In the genomic region with DNA sequence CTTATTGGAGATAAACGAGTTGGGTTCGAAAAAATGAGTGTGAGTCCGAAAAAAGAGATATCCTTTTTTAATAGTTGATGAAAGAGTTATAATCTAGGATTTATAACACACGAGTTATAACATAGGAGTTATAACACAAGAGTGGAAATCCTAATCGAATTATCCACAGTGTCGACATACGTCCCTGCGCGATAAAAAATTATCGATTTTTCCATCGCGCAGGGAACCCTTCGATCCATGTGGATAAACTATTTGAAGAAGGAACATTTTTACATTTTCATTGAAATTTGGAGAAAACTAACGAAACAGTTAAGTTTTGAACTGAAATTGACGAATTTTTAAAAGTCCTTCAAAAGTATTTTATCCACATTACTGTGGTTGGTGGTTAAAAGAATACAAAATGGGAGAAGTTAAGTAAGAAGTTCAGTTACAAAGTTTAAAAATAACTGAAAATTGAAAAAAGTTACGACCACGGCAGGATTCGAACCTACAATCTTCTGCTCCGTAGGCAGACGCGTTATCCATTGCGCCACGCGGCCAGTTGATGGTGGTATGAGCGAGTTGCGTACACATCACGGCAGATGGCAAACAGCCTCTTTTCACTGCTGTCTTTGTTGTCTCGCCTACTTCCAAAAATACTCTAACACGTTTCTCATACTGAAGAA, we compare ENCODE assay signal across 4 worm cellular contexts.
TF ChIP-seq lines count a peak whose summit lies in the region.

No protein-coding gene starts in this region.

TF ChIP-seq in whole organism, L2 larva, 48 proteins besides CTCF, POLR2A, EP300 and RAD21 (continued from another document):
- TF ChIP-seq ceh-16 (tag; optimal IDR thresholded peaks at IDR 0.05; lab: Kevin White, UChicago) (peak; percentile 95), ztf-4 (tag; optimal IDR thresholded peaks at IDR 0.05; lab: Kevin White, UChicago) (peak; percentile 99), mab-5 (tag; optimal IDR thresholded peaks at IDR 0.05; lab: Kevin White, UChicago) (peak; percentile 99), nhr-23 (tag; optimal IDR thresholded peaks at IDR 0.05; lab: Kevin White, UChicago) (peak; percentile 20), nhr-12 (tag; optimal IDR thresholded peaks at IDR 0.05; lab: Kevin White, UChicago) (peak; percentile 66), nhr-129 (tag; optimal IDR thresholded peaks at IDR 0.05; lab: Kevin White, UChicago) (peak; percentile 100), sem-4 (tag; optimal IDR thresholded peaks at IDR 0.05; lab: Kevin White, UChicago) (peak; percentile 98), F13H6.1 (tag; optimal IDR thresholded peaks at IDR 0.05; lab: Kevin White, UChicago) (peak; percentile 99), alr-1 (tag; optimal IDR thresholded peaks at IDR 0.05; lab: Kevin White, UChicago) (no peak), blmp-1 (tag; optimal IDR thresholded peaks at IDR 0.05; lab: Kevin White, UChicago; ENCODE audit: insufficient read depth) (peak; percentile 72), lin-13 (GFP tag; optimal IDR thresholded peaks at IDR 0.05; lab: Kevin White, UChicago) (peak; percentile 98), ztf-11 (tag; optimal IDR thresholded peaks at IDR 0.05; lab: Kevin White, UChicago) (peak; percentile 83), C34F6.9 (tag; optimal IDR thresholded peaks at IDR 0.05; lab: Kevin White, UChicago) (peak; percentile 97), lin-39 (tag; optimal IDR thresholded peaks at IDR 0.05; lab: Kevin White, UChicago) (peak; percentile 98), unc-55 (GFP tag; optimal IDR thresholded peaks at IDR 0.05; lab: Kevin White, UChicago) (peak; percentile 99), dmd-4 (tag; optimal IDR thresholded peaks at IDR 0.05; lab: Kevin White, UChicago) (peak; percentile 80), nhr-6 (tag; optimal IDR thresholded peaks at IDR 0.05; lab: Kevin White, UChicago) (peak; percentile 100), R02D3.7 (tag; optimal IDR thresholded peaks at IDR 0.05; lab: Kevin White, UChicago) (peak; percentile 78), gmeb-1 (tag; optimal IDR thresholded peaks at IDR 0.05; lab: Kevin White, UChicago) (peak; percentile 94), ztf-1 (GFP tag; conservative IDR thresholded peaks at IDR 0.05; lab: Robert Waterston, UW) (peak; percentile 80; the same call in 1 of the 2 replicates), nhr-237 (tag; optimal IDR thresholded peaks at IDR 0.05; lab: Kevin White, UChicago) (peak; percentile 97), unc-39 (tag; optimal IDR thresholded peaks at IDR 0.05; lab: Kevin White, UChicago) (no peak), lsy-2 (tag; optimal IDR thresholded peaks at IDR 0.05; lab: Kevin White, UChicago) (peak; percentile 95 to 97), nhr-21 (tag; optimal IDR thresholded peaks at IDR 0.05; lab: Kevin White, UChicago) (peak; percentile 100), zag-1 (tag; optimal IDR thresholded peaks at IDR 0.05; lab: Kevin White, UChicago) (peak; percentile 99), Y55F3AM.14 (GFP tag; optimal IDR thresholded peaks at IDR 0.05; lab: Kevin White, UChicago) (peak; percentile 96), ama-1 (optimal IDR thresholded peaks at IDR 0.05; lab: Kevin White, UChicago) (peak; percentile 84), lin-11 (tag; optimal IDR thresholded peaks at IDR 0.05; lab: Kevin White, UChicago) (peak; percentile 86)

TF ChIP-seq in whole organism, L4 larva, 104 proteins besides CTCF, POLR2A, EP300 and RAD21 (continued from another document and continues in another):
- TF ChIP-seq Y48G9A.11 (GFP tag; IDR thresholded peaks at IDR 0.05; lab: Robert Waterston, UW) (peak; percentile 73), unc-130 (GFP tag; optimal IDR thresholded peaks at IDR 0.05; lab: Kevin White, UChicago) (no peak), lin-1 (GFP tag; IDR thresholded peaks at IDR 0.05; lab: Robert Waterston, UW) (peak; percentile 90), pha-4 (GFP tag; IDR thresholded peaks at IDR 0.05; lab: Robert Waterston, UW) (peak; percentile 94), pha-4 (tag; optimal IDR thresholded peaks at IDR 0.05; lab: Kevin White, UChicago) (peak; percentile 81), hif-1 (tag; optimal IDR thresholded peaks at IDR 0.05; lab: Kevin White, UChicago) (peak; percentile 73 to 92), ceh-32 (tag; optimal IDR thresholded peaks at IDR 0.05; lab: Kevin White, UChicago; ENCODE audit: poor library complexity) (peak; percentile 90), fkh-10 (GFP tag; optimal IDR thresholded peaks at IDR 0.05; lab: Kevin White, UChicago) (peak; percentile 97), nhr-48 (tag; optimal IDR thresholded peaks at IDR 0.05; lab: Kevin White, UChicago) (peak; percentile 97), madf-5 (GFP tag; IDR thresholded peaks at IDR 0.05; lab: Robert Waterston, UW) (peak; percentile 69 to 94; a peak in 3 of 4 replicates), ceh-20 (GFP tag; IDR thresholded peaks at IDR 0.05; lab: Robert Waterston, UW) (peak; percentile 95), zip-2 (tag; optimal IDR thresholded peaks at IDR 0.05; lab: Kevin White, UChicago) (peak; percentile 97), spr-1 (tag; optimal IDR thresholded peaks at IDR 0.05; lab: Kevin White, UChicago) (peak; percentile 97), ZK337.2 (GFP tag; IDR thresholded peaks at IDR 0.05; lab: Robert Waterston, UW) (peak; percentile 93), madf-9 (GFP tag; conservative IDR thresholded peaks at IDR 0.05; lab: Robert Waterston, UW) (peak; percentile 98), mep-1 (tag; optimal IDR thresholded peaks at IDR 0.05; lab: Kevin White, UChicago) (peak; percentile 100), skn-1 (tag; optimal IDR thresholded peaks at IDR 0.05; lab: Kevin White, UChicago) (no peak), nhr-41 (GFP tag; IDR thresholded peaks at IDR 0.05; lab: Robert Waterston, UW) (peak; percentile 43), egl-27 (tag; optimal IDR thresholded peaks at IDR 0.05; lab: Kevin White, UChicago) (peak; percentile 84), tra-1 (GFP tag; IDR thresholded peaks at IDR 0.05; lab: Robert Waterston, UW) (peak; percentile 95), T26A8.4 (GFP tag; IDR thresholded peaks at IDR 0.05; lab: Robert Waterston, UW) (peak; percentile 100), zag-1 (tag; optimal IDR thresholded peaks at IDR 0.05; lab: Kevin White, UChicago) (peak; percentile 96), daf-12 (tag; optimal IDR thresholded peaks at IDR 0.05; lab: Kevin White, UChicago) (peak; percentile 17), Y5F2A.4 (GFP tag; optimal IDR thresholded peaks at IDR 0.05; lab: Kevin White, UChicago) (peak; percentile 91), lir-3 (tag; optimal IDR thresholded peaks at IDR 0.05; lab: Kevin White, UChicago) (peak; percentile 93), aha-1 (tag; lab: Kevin White, UChicago) (peak; percentile 100), nhr-102 (tag; optimal IDR thresholded peaks at IDR 0.05; lab: Kevin White, UChicago) (peak; percentile 99), lim-7 (GFP tag; IDR thresholded peaks at IDR 0.05; lab: Robert Waterston, UW) (peak; percentile 94), saeg-2 (GFP tag; IDR thresholded peaks at IDR 0.05; lab: Robert Waterston, UW) (peak; percentile 89), ceh-82 (tag; optimal IDR thresholded peaks at IDR 0.05; lab: Kevin White, UChicago) (peak; percentile 98), Y105C5A.15 (GFP tag; IDR thresholded peaks at IDR 0.05; lab: Robert Waterston, UW) (peak; percentile 59; the same call in 1 of the 2 replicates), zfp-2 (tag; optimal IDR thresholded peaks at IDR 0.05; lab: Kevin White, UChicago) (peak; percentile 84), ztf-11 (tag; optimal IDR thresholded peaks at IDR 0.05; lab: Kevin White, UChicago) (peak; percentile 64)

TF ChIP-seq in whole organism, late embryonic, 69 proteins besides CTCF, POLR2A, EP300 and RAD21 (continued from another document and continues in another):
- TF ChIP-seq ceh-14 (tag; optimal IDR thresholded peaks at IDR 0.05; lab: Kevin White, UChicago): peak; percentile 63
- TF ChIP-seq npax-4 (tag; optimal IDR thresholded peaks at IDR 0.05; lab: Kevin White, UChicago): no peak
- TF ChIP-seq ceh-9 (tag; optimal IDR thresholded peaks at IDR 0.05; lab: Kevin White, UChicago): no peak
- TF ChIP-seq nhr-232 (tag; optimal IDR thresholded peaks at IDR 0.05; lab: Kevin White, UChicago): peak; percentile 2
- peak; percentile 64 for TF ChIP-seq hlh-6 (tag; optimal IDR thresholded peaks at IDR 0.05; lab: Kevin White, UChicago)
- TF ChIP-seq ceh-2 (tag; optimal IDR thresholded peaks at IDR 0.05; lab: Kevin White, UChicago): peak; percentile 57
- TF ChIP-seq pha-2 (tag; optimal IDR thresholded peaks at IDR 0.05; lab: Kevin White, UChicago): no peak
- no peak for TF ChIP-seq zip-5 (tag; optimal IDR thresholded peaks at IDR 0.05; lab: Kevin White, UChicago)
- TF ChIP-seq che-1 (tag; optimal IDR thresholded peaks at IDR 0.05; lab: Kevin White, UChicago): no peak
- TF ChIP-seq ceh-30 (tag; optimal IDR thresholded peaks at IDR 0.05; lab: Kevin White, UChicago): peak; percentile 71
- TF ChIP-seq ceh-24 (tag; optimal IDR thresholded peaks at IDR 0.05; lab: Kevin White, UChicago): no peak
- TF ChIP-seq sox-2 (GFP tag; IDR thresholded peaks at IDR 0.05; lab: Robert Waterston, UW): no peak
- TF ChIP-seq dve-1 (tag; optimal IDR thresholded peaks at IDR 0.05; lab: Kevin White, UChicago): peak; percentile 91
- TF ChIP-seq pqm-1 (tag; optimal IDR thresholded peaks at IDR 0.05; lab: Kevin White, UChicago): peak; percentile 66
- TF ChIP-seq lim-6 (tag; optimal IDR thresholded peaks at IDR 0.05; lab: Kevin White, UChicago): no peak
- TF ChIP-seq hlh-30 (tag; optimal IDR thresholded peaks at IDR 0.05; lab: Kevin White, UChicago; ENCODE audit: insufficient read depth): peak; percentile 76
- TF ChIP-seq ceh-34 (tag; optimal IDR thresholded peaks at IDR 0.05; lab: Kevin White, UChicago): peak; percentile 75
- no peak for TF ChIP-seq lin-11 (tag; optimal IDR thresholded peaks at IDR 0.05; lab: Kevin White, UChicago)
- TF ChIP-seq pax-1 (tag; optimal IDR thresholded peaks at IDR 0.05; lab: Kevin White, UChicago): peak; percentile 69
- peak; percentile 44 for TF ChIP-seq ceh-22 (tag; optimal IDR thresholded peaks at IDR 0.05; lab: Kevin White, UChicago)
- TF ChIP-seq fkh-10 (GFP tag; optimal IDR thresholded peaks at IDR 0.05; lab: Kevin White, UChicago): peak; percentile 66
- TF ChIP-seq ceh-48 (tag; optimal IDR thresholded peaks at IDR 0.05; lab: Kevin White, UChicago): peak; percentile 99
- no peak for TF ChIP-seq fax-1 (tag; optimal IDR thresholded peaks at IDR 0.05; lab: Kevin White, UChicago)
- TF ChIP-seq tbx-7 (tag; optimal IDR thresholded peaks at IDR 0.05; lab: Kevin White, UChicago): peak; percentile 17
- no peak for TF ChIP-seq ama-1 (optimal IDR thresholded peaks at IDR 0.05; lab: Kevin White, UChicago)
- TF ChIP-seq dmd-4 (tag; optimal IDR thresholded peaks at IDR 0.05; lab: Kevin White, UChicago; ENCODE audit: borderline replicate concordance): no peak
- no peak for TF ChIP-seq fkh-6 (tag; optimal IDR thresholded peaks at IDR 0.05; lab: Kevin White, UChicago)
- TF ChIP-seq elt-2 (tag; optimal IDR thresholded peaks at IDR 0.05; lab: Kevin White, UChicago): peak; percentile 28
- peak; percentile 71 for TF ChIP-seq unc-86 (tag; optimal IDR thresholded peaks at IDR 0.05; lab: Kevin White, UChicago)
- TF ChIP-seq C38D4.7 (GFP tag; optimal IDR thresholded peaks at IDR 0.05; lab: Kevin White, UChicago): no peak
- TF ChIP-seq K09A11.1 (tag; optimal IDR thresholded peaks at IDR 0.05; lab: Kevin White, UChicago; ENCODE audit: insufficient read depth): peak; percentile 76
- TF ChIP-seq elt-4 (tag; optimal IDR thresholded peaks at IDR 0.05; lab: Kevin White, UChicago): no peak
- no peak for TF ChIP-seq ahr-1 (tag; optimal IDR thresholded peaks at IDR 0.05; lab: Kevin White, UChicago)
- TF ChIP-seq nhr-11 (tag; optimal IDR thresholded peaks at IDR 0.05; lab: Kevin White, UChicago): no peak
- no peak for TF ChIP-seq Y22D7AL.16 (tag; optimal IDR thresholded peaks at IDR 0.05; lab: Kevin White, UChicago)
- TF ChIP-seq gmeb-2 (tag; optimal IDR thresholded peaks at IDR 0.05; lab: Kevin White, UChicago): no peak

TF ChIP-seq in whole organism, mixed stage, embryonic, 35 proteins besides CTCF, POLR2A, EP300 and RAD21 (continued from another document):
- peak; percentile 34 for TF ChIP-seq nhr-2 (tag; optimal IDR thresholded peaks at IDR 0.05; lab: Kevin White, UChicago)
- TF ChIP-seq ceh-43 (GFP tag; optimal IDR thresholded peaks at IDR 0.05; lab: Kevin White, UChicago): no peak
- TF ChIP-seq lin-32 (GFP tag; optimal IDR thresholded peaks at IDR 0.05; lab: Kevin White, UChicago): no peak
- peak; percentile 45 for TF ChIP-seq elt-1 (tag; optimal IDR thresholded peaks at IDR 0.05; lab: Kevin White, UChicago; ENCODE audit: borderline replicate concordance, insufficient read depth)
- TF ChIP-seq ceh-39 (tag; optimal IDR thresholded peaks at IDR 0.05; lab: Kevin White, UChicago): peak; percentile 94
- TF ChIP-seq ham-2 (GFP tag; optimal IDR thresholded peaks at IDR 0.05; lab: Kevin White, UChicago): no peak
- peak; percentile 77 for TF ChIP-seq hlh-1 (tag; optimal IDR thresholded peaks at IDR 0.05; lab: Kevin White, UChicago)
- peak; percentile 99 for TF ChIP-seq ces-1 (GFP tag; optimal IDR thresholded peaks at IDR 0.05; lab: Kevin White, UChicago)
- peak; percentile 89 for TF ChIP-seq ztf-11 (tag; optimal IDR thresholded peaks at IDR 0.05; lab: Kevin White, UChicago)
